Worm (Caenorhabditis elegans) whole organism, young adult: ENCODE results near the gene clec-121.

Source experiments
- B0336.3 ChIP-seq: fragments of 200-800 bp; sonication (Bioruptor generic); IDR thresholded peaks from 2 replicates; pipeline ENCODE4 v1.3.6; 2022; ENCODE audit warnings: missing genetic modification characterization, missing compliant biosample characterization
- C17E4.6 ChIP-seq: fragments of 200-800 bp; sonication (Bioruptor generic); IDR thresholded peaks from 2 replicates; pipeline ENCODE4 v1.3.6; 2022; ENCODE audit warnings: missing genetic modification reagents, missing genetic modification characterization, missing compliant biosample characterization
- F23B12.7 ChIP-seq: sonication (generic microtip); optimal IDR thresholded peaks from 2 replicates; lab custom pipeline; 2017; ENCODE audit warnings: missing genetic modification characterization, mild to moderate bottlenecking, missing compliant biosample characterization, antibody characterized with exemption, moderate library complexity; ENCODE audit not compliant: insufficient read depth
- F37B4.10 ChIP-seq: fragments of 200-800 bp; sonication (Bioruptor generic); IDR thresholded peaks from 2 replicates; pipeline ENCODE4 v1.3.6; 2022; ENCODE audit warnings: missing genetic modification characterization, missing compliant biosample characterization
- F57A8.1 ChIP-seq: fragments of 200-800 bp; sonication (Bioruptor generic); optimal IDR thresholded peaks from 2 replicates; lab custom pipeline; 2018; ENCODE audit warnings: mild to moderate bottlenecking, missing genetic modification characterization, moderate library complexity, missing compliant biosample characterization
- F57C9.4 ChIP-seq: sonication (generic microtip); optimal IDR thresholded peaks from 2 replicates; lab custom pipeline; 2017; ENCODE audit warnings: mild to moderate bottlenecking, missing genetic modification characterization, missing compliant biosample characterization
- K11D2.4 ChIP-seq: fragments of 200-800 bp; sonication (Bioruptor generic); IDR thresholded peaks from 2 replicates; pipeline ENCODE4 v1.3.6; 2022; ENCODE audit warnings: missing genetic modification reagents, missing genetic modification characterization, missing compliant biosample characterization
- T07F8.4 ChIP-seq: sonication (generic microtip); optimal IDR thresholded peaks from 2 replicates; lab custom pipeline; 2016; ENCODE audit warnings: mild to moderate bottlenecking, missing genetic modification characterization, moderate library complexity, missing compliant biosample characterization
- Y56A3A.18 ChIP-seq: fragments of 200-800 bp; sonication (Bioruptor generic); IDR thresholded peaks from 2 replicates; pipeline ENCODE4 v1.3.6; 2022; ENCODE audit warnings: missing genetic modification reagents, missing genetic modification characterization, missing compliant biosample characterization
- Y95B8A.8 ChIP-seq: fragments of 200-800 bp; sonication (Bioruptor generic); IDR thresholded peaks from 2 replicates; pipeline ENCODE4 v1.3.6; 2022; ENCODE audit warnings: missing genetic modification reagents, missing genetic modification characterization, missing compliant biosample characterization
- aptf-2 ChIP-seq: fragments of 200-800 bp; sonication (Bioruptor generic); conservative IDR thresholded peaks from 2 replicates; pipeline ENCODE4 v1.3.6; 2022; ENCODE audit warnings: missing genetic modification reagents, missing genetic modification characterization, missing compliant biosample characterization
- bed-2 ChIP-seq: fragments of 200-800 bp; sonication (Bioruptor generic); IDR thresholded peaks from 2 replicates; pipeline ENCODE4 v1.3.6; 2022; ENCODE audit warnings: missing genetic modification reagents, missing genetic modification characterization, missing compliant biosample characterization
- ccch-3 ChIP-seq: fragments of 200-800 bp; sonication (Bioruptor generic); optimal IDR thresholded peaks from 2 replicates; lab custom pipeline; 2018; ENCODE audit warnings: mild to moderate bottlenecking, missing genetic modification characterization, missing compliant biosample characterization
- cebp-1 ChIP-seq, 2 experiments: fragments of 200-800 bp in 1 of 2; sonication (Bioruptor generic) in 1 of 2; sonication (generic microtip) in 1 of 2; IDR thresholded peaks in 1 of 2; optimal IDR thresholded peaks in 1 of 2; 2 replicates each; pipeline versions ENCODE4 v1.3.6 to Lab custom; 2017 to 2022; ENCODE audit warnings: missing compliant biosample characterization in 2 of 2, missing genetic modification characterization in 2 of 2, mild to moderate bottlenecking in 1 of 2, missing genetic modification reagents in 1 of 2, moderate library complexity in 1 of 2
- cebp-2 ChIP-seq: fragments of 200-800 bp; sonication (Bioruptor generic); IDR thresholded peaks from 2 replicates; pipeline ENCODE4 v1.3.6; 2022; ENCODE audit warnings: missing genetic modification characterization, missing compliant biosample characterization
- ceh-40 ChIP-seq: fragments of 200-800 bp; sonication (Bioruptor generic); IDR thresholded peaks from 2 replicates; pipeline ENCODE4 v1.3.6; 2022; ENCODE audit warnings: missing genetic modification characterization, missing compliant biosample characterization
- ceh-58 ChIP-seq: fragments of 200-800 bp; sonication (Bioruptor generic); IDR thresholded peaks from 2 replicates; pipeline ENCODE4 v1.3.6; 2022; ENCODE audit warnings: missing genetic modification characterization, missing compliant biosample characterization
- ceh-79 ChIP-seq: sonication (generic microtip); optimal IDR thresholded peaks from 2 replicates; lab custom pipeline; 2017; ENCODE audit warnings: mild to moderate bottlenecking, missing genetic modification characterization, missing compliant biosample characterization
- ceh-91 ChIP-seq: fragments of 200-800 bp; sonication (Bioruptor generic); IDR thresholded peaks from 2 replicates; pipeline ENCODE4 v1.3.6; 2022; ENCODE audit warnings: missing genetic modification reagents, missing genetic modification characterization, missing compliant biosample characterization
- chd-7 ChIP-seq: sonication (generic microtip); optimal IDR thresholded peaks from 2 replicates; lab custom pipeline; 2016; ENCODE audit warnings: mild to moderate bottlenecking, missing genetic modification characterization, moderate library complexity, missing compliant biosample characterization
- die-1 ChIP-seq: sonication (generic microtip); optimal IDR thresholded peaks from 2 replicates; lab custom pipeline; 2016; ENCODE audit warnings: missing genotype, mild to moderate bottlenecking, missing genetic modification characterization, missing compliant biosample characterization
- dox-1 ChIP-seq: fragments of 200-800 bp; sonication (Bioruptor generic); IDR thresholded peaks from 2 replicates; pipeline ENCODE4 v1.3.6; 2022; ENCODE audit warnings: missing genetic modification reagents, missing genetic modification characterization, missing compliant biosample characterization
- egl-18 ChIP-seq: fragments of 200-800 bp; sonication (Bioruptor generic); IDR thresholded peaks from 2 replicates; pipeline ENCODE4 v1.3.6; 2022; ENCODE audit warnings: missing genetic modification reagents, missing genetic modification characterization, missing compliant biosample characterization
- ets-4 ChIP-seq: fragments of 200-800 bp; sonication (Bioruptor generic); optimal IDR thresholded peaks from 2 replicates; lab custom pipeline; 2018; ENCODE audit warnings: mild to moderate bottlenecking, missing genetic modification characterization, missing compliant biosample characterization
- him-1 ChIP-seq: sonication (generic microtip); optimal IDR thresholded peaks from 2 replicates; lab custom pipeline; 2016; ENCODE audit warnings: missing genotype, missing genetic modification reagents, missing genetic modification characterization, missing compliant biosample characterization
- hsf-1 ChIP-seq: fragments of 200-800 bp; sonication (Bioruptor generic); IDR thresholded peaks from 2 replicates; pipeline ENCODE4 v1.3.6; 2022; ENCODE audit warnings: missing genetic modification reagents, missing genetic modification characterization, missing compliant biosample characterization
- lag-1 ChIP-seq: fragments of 200-800 bp; sonication (Bioruptor generic); IDR thresholded peaks from 2 replicates; pipeline ENCODE4 v1.3.6; 2022; ENCODE audit warnings: missing genetic modification reagents, missing genetic modification characterization, missing compliant biosample characterization
- let-526 ChIP-seq: fragments of 200-800 bp; sonication (Bioruptor generic); IDR thresholded peaks from 2 replicates; pipeline ENCODE4 v1.3.6; 2022; ENCODE audit warnings: missing genetic modification reagents, missing genetic modification characterization, missing compliant biosample characterization
- let-607 ChIP-seq, 2 experiments: fragments of 200-800 bp in 1 of 2; sonication (Bioruptor generic) in 1 of 2; sonication (generic microtip) in 1 of 2; optimal IDR thresholded peaks; 2 replicates each; lab custom pipeline; 2016 to 2018; ENCODE audit warnings: mild to moderate bottlenecking in 2 of 2, missing compliant biosample characterization in 2 of 2, missing genetic modification characterization in 2 of 2, moderate library complexity in 2 of 2, missing genotype in 1 of 2
- lin-26 ChIP-seq: fragments of 200-800 bp; sonication (Bioruptor generic); IDR thresholded peaks from 2 replicates; pipeline ENCODE4 v1.3.6; 2022; ENCODE audit warnings: missing genetic modification reagents, missing genetic modification characterization, missing compliant biosample characterization
- lin-35 ChIP-seq, 3 experiments: fragments of 150-350 bp in 2 of 3; sonication (generic microtip) in 1 of 3; optimal IDR thresholded peaks; 2 replicates each; lab custom pipeline; 2014 to 2018; ENCODE audit warnings: missing biosample characterization in 3 of 3, missing genetic modification characterization in 3 of 3, missing genetic modification reagents in 3 of 3
- lin-54 ChIP-seq: fragments of 200-800 bp; sonication (Bioruptor generic); optimal IDR thresholded peaks from 2 replicates; lab custom pipeline; 2018; ENCODE audit warnings: mild to moderate bottlenecking, missing genetic modification characterization, missing compliant biosample characterization
- madf-10 ChIP-seq: sonication (generic microtip); optimal IDR thresholded peaks from 2 replicates; lab custom pipeline; 2016; ENCODE audit warnings: mild to moderate bottlenecking, missing genetic modification characterization, missing compliant biosample characterization
- mes-4 ChIP-seq: sonication (generic microtip); optimal IDR thresholded peaks from 2 replicates; lab custom pipeline; 2016; ENCODE audit warnings: missing genotype, missing genetic modification characterization, missing compliant biosample characterization
- nfya-1 ChIP-seq: sonication (generic microtip); optimal IDR thresholded peaks from 2 replicates; lab custom pipeline; 2017; ENCODE audit warnings: antibody characterized with exemption, missing compliant biosample characterization, missing genetic modification characterization, borderline replicate concordance; ENCODE audit not compliant: insufficient read depth
- nfyb-1 ChIP-seq: fragments of 200-800 bp; sonication (Bioruptor generic); IDR thresholded peaks from 2 replicates; pipeline ENCODE4 v1.3.6; 2022; ENCODE audit warnings: missing genetic modification reagents, missing genetic modification characterization, missing compliant biosample characterization
- nhr-179 ChIP-seq: sonication (generic microtip); optimal IDR thresholded peaks from 2 replicates; lab custom pipeline; 2016; ENCODE audit warnings: mild to moderate bottlenecking, missing genetic modification characterization, missing compliant biosample characterization
- nhr-90 ChIP-seq: sonication (generic microtip); optimal IDR thresholded peaks from 2 replicates; lab custom pipeline; 2016; ENCODE audit warnings: missing genotype, mild to moderate bottlenecking, missing genetic modification characterization, missing compliant biosample characterization
- pbrm-1 ChIP-seq: fragments of 200-800 bp; sonication (Bioruptor generic); IDR thresholded peaks from 2 replicates; pipeline ENCODE4 v1.3.6; 2022; ENCODE audit warnings: missing genetic modification reagents, missing genetic modification characterization, missing compliant biosample characterization
- pha-4 ChIP-seq: fragments of 150-350 bp; sonication (generic microtip); optimal IDR thresholded peaks from 2 replicates; lab custom pipeline; 2014; ENCODE audit warnings: missing biosample characterization, missing genetic modification reagents, missing genetic modification characterization
- rec-8 ChIP-seq, 2 experiments: sonication (generic microtip); optimal IDR thresholded peaks; 2 replicates each; lab custom pipeline; 2016; ENCODE audit warnings: mild to moderate bottlenecking in 2 of 2, missing genetic modification characterization in 2 of 2, missing genetic modification reagents in 2 of 2, missing genotype in 2 of 2, missing biosample characterization in 1 of 2, missing compliant biosample characterization in 1 of 2, moderate library complexity in 1 of 2
- sdz-38 ChIP-seq: sonication (generic microtip); optimal IDR thresholded peaks from 2 replicates; lab custom pipeline; 2016; ENCODE audit warnings: missing genotype, missing genetic modification characterization, missing compliant biosample characterization
- sea-2 ChIP-seq: fragments of 200-800 bp; sonication (Bioruptor generic); IDR thresholded peaks from 2 replicates; pipeline ENCODE4 v1.3.6; 2022; ENCODE audit warnings: missing genetic modification characterization, missing compliant biosample characterization
- unc-130 ChIP-seq: sonication (generic microtip); optimal IDR thresholded peaks from 2 replicates; lab custom pipeline; 2016; ENCODE audit warnings: missing genetic modification reagents, missing genetic modification characterization, missing compliant biosample characterization
- unc-62 ChIP-seq: fragments of 150-350 bp; optimal IDR thresholded peaks from 2 replicates; lab custom pipeline; 2014; ENCODE audit warnings: missing biosample characterization, missing genetic modification reagents, missing genetic modification characterization
- ztf-18 ChIP-seq: sonication (generic microtip); optimal IDR thresholded peaks from 2 replicates; lab custom pipeline; 2016; ENCODE audit warnings: missing genotype, mild to moderate bottlenecking, missing genetic modification characterization, missing compliant biosample characterization
- ztf-25 ChIP-seq: fragments of 200-800 bp; sonication (Bioruptor generic); IDR thresholded peaks from 2 replicates; pipeline ENCODE4 v1.3.6; 2022; ENCODE audit warnings: missing genetic modification reagents, missing genetic modification characterization, missing compliant biosample characterization
- ztf-3 ChIP-seq: fragments of 200-800 bp; sonication (Bioruptor generic); optimal IDR thresholded peaks from 2 replicates; lab custom pipeline; 2018; ENCODE audit warnings: mild to moderate bottlenecking, missing genetic modification characterization, missing compliant biosample characterization

The clec-121 gene

DNA sequence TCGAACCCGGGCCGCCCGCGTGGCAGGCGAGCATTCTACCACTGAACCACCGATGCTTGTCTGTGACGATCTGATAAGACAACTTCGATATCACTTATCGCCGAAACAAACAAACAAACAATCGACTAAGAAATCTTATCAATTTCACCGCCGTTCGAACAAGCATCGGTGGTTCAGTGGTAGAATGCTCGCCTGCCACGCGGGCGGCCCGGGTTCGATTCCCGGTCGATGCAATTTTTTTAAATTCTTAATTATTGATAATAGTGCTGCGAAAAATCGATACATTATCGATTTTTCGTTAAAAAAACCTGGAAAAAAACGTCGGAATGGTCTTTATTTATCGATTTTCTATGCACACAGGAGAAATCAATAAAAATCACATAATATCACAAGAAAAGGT lies 39.9 kb upstream of the clec-121 start (continued):
- TF ChIP-seq ceh-40 (GFP tag; lab: Robert Waterston, UW) (no peak), die-1 (tag; lab: Kevin White, UChicago) (peak; percentile 8), cebp-1 (GFP tag; IDR thresholded peaks at IDR 0.05; lab: Robert Waterston, UW) (0 out of 2 replicates have a peak, but pooled peaks have one; percentile 12), cebp-1 (tag; optimal IDR thresholded peaks at IDR 0.05; lab: Kevin White, UChicago) (peak; percentile 58), unc-62 (GFP tag; lab: Kevin White, UChicago) (no peak), mes-4 (tag; lab: Kevin White, UChicago) (no peak), pha-4 (tag; lab: Kevin White, UChicago) (no peak), ets-4 (GFP tag; lab: Kevin White, UChicago) (no peak), lin-26 (GFP tag; lab: Robert Waterston, UW) (no peak; the same call in 1 of the 2 replicates), let-526 (GFP tag; lab: Robert Waterston, UW) (0 out of 2 replicates have a peak, but pooled peaks have one; percentile 20), bed-2 (GFP tag; lab: Robert Waterston, UW) (no peak), aptf-2 (GFP tag; lab: Robert Waterston, UW) (no peak), hsf-1 (GFP tag; lab: Robert Waterston, UW) (no peak), ceh-91 (GFP tag; lab: Robert Waterston, UW) (no peak), C17E4.6 (no peak), madf-10 (peak; percentile 54), Y95B8A.8 (GFP tag; lab: Robert Waterston, UW) (peak; percentile 74; the same call in 1 of the 2 replicates), unc-130 (GFP tag; lab: Kevin White, UChicago) (peak; percentile 65), nhr-179 (no peak), ztf-3 (GFP tag; lab: Kevin White, UChicago) (no peak), nfya-1 (no peak), F37B4.10 (no peak), rec-8 (tag; optimal IDR thresholded peaks at IDR 0.05; lab: Kevin White, UChicago) (no peak), ceh-79 (tag; lab: Kevin White, UChicago) (no peak), ccch-3 (GFP tag; lab: Kevin White, UChicago) (no peak), F23B12.7 (peak; percentile 70), chd-7 (tag; lab: Kevin White, UChicago) (no peak), sdz-38 (tag; lab: Kevin White, UChicago) (no peak), T07F8.4 (tag; lab: Kevin White, UChicago) (peak; percentile 26), dox-1 (GFP tag; lab: Robert Waterston, UW) (no peak), K11D2.4 (GFP tag; lab: Robert Waterston, UW) (0 out of 2 replicates have a peak, but pooled peaks have one; percentile 33), nhr-90 (tag; lab: Kevin White, UChicago) (peak; percentile 69), nfyb-1 (GFP tag; lab: Robert Waterston, UW) (peak; percentile 88), lag-1 (GFP tag; lab: Robert Waterston, UW) (no peak), ceh-58 (no peak), lin-54 (GFP tag; lab: Kevin White, UChicago) (peak; percentile 51), F57C9.4 (tag; lab: Kevin White, UChicago) (no peak), F57A8.1 (GFP tag; lab: Kevin White, UChicago) (no peak), sea-2 (no peak), egl-18 (GFP tag; lab: Robert Waterston, UW) (no peak), let-607 (tag; optimal IDR thresholded peaks at IDR 0.05; lab: Kevin White, UChicago) (peak; percentile 2 to 5), ztf-18 (tag; lab: Kevin White, UChicago) (peak; percentile 52), pbrm-1 (GFP tag; lab: Robert Waterston, UW) (no peak; the same call in 1 of the 2 replicates), Y56A3A.18 (GFP tag; lab: Robert Waterston, UW) (no peak), cebp-2 (GFP tag; lab: Robert Waterston, UW) (no peak), B0336.3 (GFP tag; lab: Robert Waterston, UW) (peak; percentile 45; the same call in 1 of the 2 replicates), him-1 (tag; lab: Kevin White, UChicago) (no peak), lin-35 (GFP tag; optimal IDR thresholded peaks at IDR 0.05; lab: Kevin White, UChicago) (peak in 1 of 3 experiments; percentile 28), ztf-25 (GFP tag; lab: Robert Waterston, UW) (no peak)
